Fruit fly (Drosophila melanogaster) S2 (cell line): ENCODE data around the gene CG12546.

ENCODE experiments used
- CG8478 ChIP-seq: fragments of >200 bp; optimal IDR thresholded peaks from 2 replicates; lab custom pipeline; 2018
- CTCF ChIP-seq, 2 experiments: fragments of >200 bp; optimal IDR thresholded peaks; 2 replicates each; lab custom pipeline; 2018

Gene CG12546

DNA sequence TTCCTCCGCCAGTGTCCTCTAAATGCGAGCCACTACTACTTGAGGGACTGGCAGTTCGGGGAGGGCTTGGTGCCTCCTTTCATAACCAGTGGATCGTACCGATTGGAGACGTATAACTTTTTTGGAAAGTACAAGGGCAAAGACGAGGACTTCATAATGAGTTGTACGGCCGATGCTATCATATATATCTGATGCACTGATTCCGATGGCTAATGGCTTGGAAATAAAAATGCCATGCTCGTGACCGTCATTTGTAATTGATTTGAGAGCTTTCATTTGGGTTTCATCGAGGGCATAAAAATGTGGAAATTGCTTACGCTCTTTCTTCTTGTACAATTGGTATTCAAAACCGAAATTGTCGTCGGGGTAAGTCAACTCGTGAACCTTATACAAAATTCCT, 44.5 kb downstream of the CG12546 start, which contains the start of gene CG33771:
Gene CG33771, plus strand, starts transcription at position 301 of the 400 bp plus-strand sequence.
- no peak for TF ChIP-seq CTCF (optimal IDR thresholded peaks at IDR 0.05; lab: Kevin White, UChicago)

DNA sequence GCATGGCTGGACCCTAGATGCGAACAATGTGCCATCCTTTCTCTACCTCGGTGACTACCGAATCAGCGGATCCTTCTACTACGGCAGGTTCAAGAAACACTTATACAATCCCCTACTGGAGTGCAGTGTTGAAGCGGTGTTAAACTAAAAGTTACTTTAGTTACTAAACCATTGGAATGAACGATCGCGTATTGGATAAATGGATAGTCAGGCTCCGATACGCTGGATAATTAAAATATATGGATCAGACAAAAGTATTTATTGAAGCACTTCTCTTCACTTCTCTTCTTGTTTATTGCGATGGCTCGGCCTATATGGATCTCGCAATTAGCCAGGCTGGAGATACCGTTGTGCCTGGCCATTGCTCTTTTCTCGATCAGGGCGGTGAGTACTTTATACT, 45.2 kb downstream of the CG12546 start, which contains the start of gene CG33770:
Gene CG33770, plus strand, starts transcription at position 301 of the 400 bp plus-strand sequence.
- TF ChIP-seq CTCF (optimal IDR thresholded peaks at IDR 0.05; lab: Kevin White, UChicago) (no peak), CG8478 (no peak)

DNA sequence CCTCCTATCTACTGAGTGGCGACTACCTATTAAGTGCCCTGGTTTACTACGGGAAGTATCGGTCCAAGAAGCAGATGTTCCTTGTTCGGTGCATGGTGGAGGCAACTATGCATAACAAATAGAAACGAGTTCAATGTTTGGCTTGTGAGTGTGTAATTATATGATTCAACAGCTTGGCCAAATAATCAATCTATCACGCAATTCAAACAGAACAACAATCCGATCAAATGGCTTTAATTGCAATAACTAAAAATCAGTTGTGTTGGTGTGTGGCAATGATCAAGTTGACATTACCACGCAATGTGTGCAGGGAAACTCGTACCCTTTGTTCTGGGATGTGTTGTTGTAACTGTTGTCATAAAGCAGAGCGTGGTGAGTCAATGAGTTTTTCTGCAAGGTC, 46.0 kb downstream of the CG12546 start, which contains the start of gene CG33769:
Gene CG33769, plus strand, starts transcription at position 301 of the 400 bp plus-strand sequence.
- TF ChIP-seq CG8478 (no peak), CTCF (optimal IDR thresholded peaks at IDR 0.05; lab: Kevin White, UChicago) (no peak)

DNA sequence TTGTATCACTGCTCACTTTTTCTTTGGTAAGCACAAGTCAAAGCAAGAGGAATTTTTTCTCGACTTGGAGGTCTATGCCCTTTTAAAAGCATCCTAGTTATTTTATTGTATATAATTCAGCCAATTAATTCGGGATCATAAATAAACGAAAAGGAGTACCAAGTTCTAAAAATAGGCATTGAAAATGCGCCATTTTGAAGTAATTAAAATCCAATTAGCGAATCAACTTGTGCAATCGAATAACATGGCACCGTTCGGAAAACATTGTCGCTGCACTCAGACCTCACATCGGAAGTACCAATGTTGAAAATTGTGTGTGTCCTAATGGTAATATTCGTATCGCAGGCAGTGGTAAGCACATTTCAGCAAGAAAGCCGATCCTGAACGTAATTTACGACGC, 46.7 kb downstream of the CG12546 start, which contains the start of gene CG33768:
Gene CG33768, plus strand, starts transcription at position 301 of the 400 bp plus-strand sequence.
- TF ChIP-seq CG8478, result no peak
- TF ChIP-seq CTCF (optimal IDR thresholded peaks at IDR 0.05; lab: Kevin White, UChicago), result no peak

DNA sequence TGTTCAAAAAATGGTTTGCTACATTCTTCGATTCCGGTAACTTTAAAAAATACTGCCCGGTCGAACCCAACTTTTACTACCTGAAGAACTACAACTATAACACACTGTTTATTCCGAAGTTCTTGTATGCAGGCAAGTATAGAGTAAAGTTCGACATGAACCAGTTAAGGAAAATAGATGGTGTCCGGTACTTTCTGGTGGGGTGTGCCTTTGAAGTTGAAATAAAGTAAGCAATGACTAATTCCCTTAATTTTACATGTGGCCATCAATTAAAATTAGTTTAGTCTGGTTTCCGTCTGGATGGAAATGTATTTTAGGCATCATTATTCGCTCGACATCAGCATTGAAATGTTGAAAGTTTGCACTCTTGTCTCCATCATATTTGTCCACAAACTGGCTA, 47.6 kb downstream of the CG12546 start, which contains the start of gene CG33767:
Gene CG33767, plus strand, starts transcription at position 301 of the 400 bp plus-strand sequence.
- TF ChIP-seq CTCF (optimal IDR thresholded peaks at IDR 0.05; lab: Kevin White, UChicago) (no peak), CG8478 (no peak)

DNA sequence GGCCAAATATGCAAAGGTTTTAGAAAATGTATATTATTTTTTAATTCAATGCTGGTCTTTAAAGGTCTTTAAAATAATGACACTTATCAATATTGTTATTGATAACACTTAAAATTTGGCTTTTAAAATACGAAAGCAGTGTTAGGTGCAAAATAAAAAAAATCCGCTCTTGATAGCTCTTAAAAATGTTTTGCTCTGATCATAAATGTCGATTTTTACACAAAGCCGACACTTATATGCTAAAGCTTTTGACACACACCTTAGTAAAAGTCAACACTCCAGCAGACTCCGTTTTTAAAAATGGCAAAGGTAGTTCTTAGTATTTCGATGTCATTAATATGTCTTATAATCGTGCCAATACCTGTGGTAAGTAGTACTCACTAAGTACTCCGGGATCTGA, 48.3 kb downstream of the CG12546 start, which contains the start of gene CG33766:
Gene CG33766, plus strand, starts transcription at position 301 of the 400 bp plus-strand sequence.
- no peak for TF ChIP-seq CG8478
- TF ChIP-seq CTCF (optimal IDR thresholded peaks at IDR 0.05; lab: Kevin White, UChicago), result no peak
